Worm (Caenorhabditis elegans): ENCODE results near the gene Y32G9B.1.

The Y32G9B.1 gene

ce11 chrV:1804645-1805559 is 25.0 kb downstream of the Y32G9B.1 start, which contains the start of the genes hsp-16.2 and hsp-16.41 (continued):
- TF ChIP-seq cey-2 (tag; optimal IDR thresholded peaks at IDR 0.05; ENCODE audit: borderline replicate concordance, insufficient read depth) (no peak), nhr-28 (tag; optimal IDR thresholded peaks at IDR 0.05) (no peak), jun-1 (tag; optimal IDR thresholded peaks at IDR 0.05) (no peak), R02D3.7 (tag; optimal IDR thresholded peaks at IDR 0.05) (no peak), F10B5.3 (tag; optimal IDR thresholded peaks at IDR 0.05) (no peak), skn-1 (tag; optimal IDR thresholded peaks at IDR 0.05) (no peak), Y75B8A.6 (GFP tag; IDR thresholded peaks at IDR 0.05) (no peak), F37D6.2 (tag; optimal IDR thresholded peaks at IDR 0.05) (peak; percentile 21), dmd-6 (GFP tag; IDR thresholded peaks at IDR 0.05) (no peak; the same call in 1 of the 2 replicates), zfp-3 (GFP tag; conservative IDR thresholded peaks at IDR 0.05) (no peak), ceh-20 (GFP tag; IDR thresholded peaks at IDR 0.05) (peak; percentile 60; the same call in 1 of the 2 replicates), hmg-1.1 (GFP tag; IDR thresholded peaks at IDR 0.05) (peak; percentile 53), zfp-2 (tag; optimal IDR thresholded peaks at IDR 0.05) (no peak), daf-16 (GFP tag; optimal IDR thresholded peaks at IDR 0.05) (peak in 1 of 2 experiments; percentile 90), daf-16 (tag; optimal IDR thresholded peaks at IDR 0.05) (peak; percentile 77), saeg-2 (GFP tag; IDR thresholded peaks at IDR 0.05) (0 out of 2 replicates have a peak, but pooled peaks have one; percentile 45), ceh-62 (tag; optimal IDR thresholded peaks at IDR 0.05) (no peak), nhr-11 (tag; optimal IDR thresholded peaks at IDR 0.05) (no peak), mdl-1 (tag; optimal IDR thresholded peaks at IDR 0.05) (no peak), unc-62 (GFP tag; optimal IDR thresholded peaks at IDR 0.05 in 1 of 2) (peak in 1 of 2 experiments; percentile 29), unc-62 (tag; optimal IDR thresholded peaks at IDR 0.05) (no peak)

ce11 chrV:1804034-1804542 is 25.8 kb downstream of the Y32G9B.1 start:
- no peak for TF ChIP-seq pha-4 (GFP tag; IDR thresholded peaks at IDR 0.05)
- TF ChIP-seq pha-4 (tag; optimal IDR thresholded peaks at IDR 0.05), result peak; percentile 5
- no peak for TF ChIP-seq ztf-7 (tag; optimal IDR thresholded peaks at IDR 0.05)
- TF ChIP-seq madf-5 (GFP tag; IDR thresholded peaks at IDR 0.05), result 0 out of 4 replicates have a peak, but pooled peaks of 1 of the 2 experiments have one; percentile 5
- no peak for TF ChIP-seq madf-9 (GFP tag; conservative IDR thresholded peaks at IDR 0.05)
- TF ChIP-seq zfp-3 (GFP tag; conservative IDR thresholded peaks at IDR 0.05), result 0 out of 2 replicates have a peak, but pooled peaks have one; percentile 56
- no peak for TF ChIP-seq cey-2 (tag; optimal IDR thresholded peaks at IDR 0.05; ENCODE audit: borderline replicate concordance, insufficient read depth)

- TF ChIP-seq php-3 (GFP tag; IDR thresholded peaks at IDR 0.05) (no peak), dve-1 (tag; optimal IDR thresholded peaks at IDR 0.05; ENCODE audit: insufficient read depth) (no peak), ceh-28 (tag; optimal IDR thresholded peaks at IDR 0.05) (no peak), fos-1 (tag; optimal IDR thresholded peaks at IDR 0.05) (no peak), hlh-11 (tag; optimal IDR thresholded peaks at IDR 0.05) (no peak), snpc-4 (tag; optimal IDR thresholded peaks at IDR 0.05) (no peak), skn-1 (tag; optimal IDR thresholded peaks at IDR 0.05) (no peak), nhr-41 (GFP tag; IDR thresholded peaks at IDR 0.05) (no peak), Y5F2A.4 (GFP tag; optimal IDR thresholded peaks at IDR 0.05) (no peak), unc-62 (GFP tag; optimal IDR thresholded peaks at IDR 0.05 in 1 of 2) (no peak), unc-62 (tag; optimal IDR thresholded peaks at IDR 0.05) (no peak), nhr-237 (tag; optimal IDR thresholded peaks at IDR 0.05) (no peak), arid-1 (GFP tag; conservative IDR thresholded peaks at IDR 0.05) (no peak), F26F4.8 (GFP tag; conservative IDR thresholded peaks at IDR 0.05) (no peak), lin-1 (GFP tag; IDR thresholded peaks at IDR 0.05) (no peak), Y105C5A.15 (GFP tag; IDR thresholded peaks at IDR 0.05) (no peak), spr-3 (GFP tag; optimal IDR thresholded peaks at IDR 0.05) (no peak), madf-9 (GFP tag; conservative IDR thresholded peaks at IDR 0.05) (no peak)
Observed at ce11 chrV:1803043-1803442, 26.8 kb downstream of the Y32G9B.1 start, which contains the start of gene srt-41. Gene srt-41, minus strand, starts transcription at chrV:1803143.

Measured in whole organism, L4 larva.